Fruit fly (Drosophila melanogaster): ENCODE measurements around the gene Cp38.
A peak's percentile ranks its signal among the peaks of the same experiment; 100 is the strongest.

Cp38 gene

DNA sequence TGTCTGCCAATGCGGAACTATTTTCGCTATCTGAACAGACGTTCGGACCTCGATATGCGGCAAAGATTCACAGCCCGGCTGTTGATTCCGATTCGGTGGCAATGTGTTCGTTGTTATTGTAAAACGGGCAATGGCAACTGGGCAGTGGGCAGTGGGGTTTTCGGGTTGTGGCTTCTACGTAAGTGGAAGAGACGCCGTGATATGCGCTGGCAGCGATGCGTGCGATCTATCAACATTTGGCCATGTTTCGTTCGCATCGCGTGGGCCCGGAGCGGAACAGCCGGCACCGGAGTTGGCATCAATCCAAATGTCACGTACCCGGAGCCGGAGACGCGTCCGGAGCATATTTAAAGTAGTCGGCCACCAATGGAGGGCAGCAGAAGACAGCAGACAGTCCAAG is at the start of gene Cp38:
TSS of gene Cp38 (plus strand) at position 376 of the 400 bp plus-strand sequence.
- TF ChIP-seq eve (GFP tag; optimal IDR thresholded peaks at IDR 0.05) (no peak), lilli (GFP tag; optimal IDR thresholded peaks at IDR 0.05) (no peak), CG14667 (GFP tag; IDR thresholded peaks at IDR 0.05) (0 out of 2 replicates have a peak, but pooled peaks have one; percentile 5)

DNA sequence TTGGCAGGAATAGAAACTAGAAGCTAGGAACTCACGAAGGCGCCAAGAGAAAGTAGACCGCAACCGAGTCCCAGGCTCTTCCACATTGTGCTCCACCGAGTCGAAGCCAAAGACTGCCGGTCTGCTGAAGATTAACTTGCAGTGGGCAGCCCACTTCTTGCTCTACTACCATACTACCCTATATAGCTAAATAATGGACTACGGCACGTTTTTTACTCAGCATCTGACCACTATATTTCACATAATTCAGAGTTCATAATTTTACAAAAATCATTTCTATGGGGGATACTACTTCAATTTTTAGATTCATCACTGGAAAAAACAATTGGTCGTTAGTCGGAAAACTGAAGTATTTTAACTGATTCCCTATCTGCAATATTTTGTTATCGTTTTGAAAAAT is 47.9 kb upstream of the Cp38 start, which contains the start of gene CG32712:
TSS of gene CG32712 (minus strand) at position 101 of the 400 bp plus-strand sequence.
- TF ChIP-seq CG32772 (GFP tag; IDR thresholded peaks at IDR 0.05) = no peak

DNA sequence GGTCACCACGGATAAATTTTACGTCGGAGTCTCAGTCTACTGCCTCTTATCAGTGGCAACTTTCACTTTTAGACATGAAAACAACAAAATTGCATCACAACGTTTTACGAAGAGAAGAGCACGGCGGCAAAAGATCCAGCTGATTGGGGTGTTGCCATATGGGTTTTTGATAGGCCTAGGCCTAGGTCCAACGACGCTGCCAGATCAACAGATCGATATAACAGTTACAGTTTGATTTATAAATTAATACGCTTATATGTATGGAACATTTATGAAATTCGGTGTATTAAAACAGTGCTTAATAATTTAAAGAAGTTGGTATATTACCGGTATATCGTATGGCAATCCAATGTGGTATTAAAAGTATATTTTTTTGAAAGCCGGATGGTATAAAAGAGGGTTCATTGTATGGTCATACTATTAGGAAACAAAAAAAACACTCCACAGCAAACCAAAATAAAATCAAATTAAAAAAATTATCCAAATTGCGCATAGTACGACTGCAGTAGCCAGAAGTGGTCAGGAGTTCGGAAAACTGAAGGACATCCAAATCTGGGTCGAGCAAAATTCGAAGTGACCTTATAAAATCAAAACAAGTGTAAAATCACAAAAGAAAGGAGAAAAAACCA is 44.9 kb upstream of the Cp38 start, which contains the start of gene CG1440:
TSS of gene CG1440 (plus strand) at position 402 of the 629 bp plus-strand sequence.
- TF ChIP-seq H2.0 (GFP tag; IDR thresholded peaks at IDR 0.05) = no peak
- TF ChIP-seq zfh1 (GFP tag; IDR thresholded peaks at IDR 0.05) = no peak
- no peak for TF ChIP-seq CG1233 (GFP tag; optimal IDR thresholded peaks at IDR 0.05)
- TF ChIP-seq CG10462 (GFP tag; optimal IDR thresholded peaks at IDR 0.05) = no peak
- TF ChIP-seq crp (GFP tag; optimal IDR thresholded peaks at IDR 0.05) = peak; percentile 19 to 92
- TF ChIP-seq Max (GFP tag; optimal IDR thresholded peaks at IDR 0.05) = no peak
- TF ChIP-seq CG12155 (GFP tag; optimal IDR thresholded peaks at IDR 0.05) = no peak
- TF ChIP-seq HLH3B (GFP tag; IDR thresholded peaks at IDR 0.05) = no peak
- TF ChIP-seq CG4424 (GFP tag; optimal IDR thresholded peaks at IDR 0.05) = no peak
- peak; percentile 59 for TF ChIP-seq phol (tag; optimal IDR thresholded peaks at IDR 0.05)
- TF ChIP-seq tll (GFP tag; optimal IDR thresholded peaks at IDR 0.05) = no peak
- TF ChIP-seq CG14050 (GFP tag; IDR thresholded peaks at IDR 0.05) = no peak
- TF ChIP-seq cas (GFP tag; IDR thresholded peaks at IDR 0.05) = no peak
- TF ChIP-seq CG4730 (GFP tag; IDR thresholded peaks at IDR 0.05) = no peak
- no peak for TF ChIP-seq repo (GFP tag; optimal IDR thresholded peaks at IDR 0.05)
- TF ChIP-seq CG5245 (GFP tag; optimal IDR thresholded peaks at IDR 0.05) = no peak
- no peak for TF ChIP-seq CG2199 (GFP tag; IDR thresholded peaks at IDR 0.05)
- TF ChIP-seq GATAe (GFP tag; conservative IDR thresholded peaks at IDR 0.05) = no peak
- no peak for TF ChIP-seq Nf-YA (GFP tag; IDR thresholded peaks at IDR 0.05)
- no peak for TF ChIP-seq rib (GFP tag; IDR thresholded peaks at IDR 0.05)
- TF ChIP-seq HLHmδ (GFP tag; optimal IDR thresholded peaks at IDR 0.05) = no peak
- TF ChIP-seq CG15073 (GFP tag; optimal IDR thresholded peaks at IDR 0.05) = no peak
- TF ChIP-seq fu2 (GFP tag; optimal IDR thresholded peaks at IDR 0.05) = peak; percentile 11
- TF ChIP-seq CG1603 (tag; optimal IDR thresholded peaks at IDR 0.05) = peak; percentile 69
- peak; percentile 93 for TF ChIP-seq Blimp-1 (GFP tag; optimal IDR thresholded peaks at IDR 0.05)
- TF ChIP-seq wek (GFP tag; optimal IDR thresholded peaks at IDR 0.05) = no peak
- peak; percentile 33 for TF ChIP-seq YL-1 (GFP tag; optimal IDR thresholded peaks at IDR 0.05)
- TF ChIP-seq zf30C (GFP tag; optimal IDR thresholded peaks at IDR 0.05) = no peak
- no peak for TF ChIP-seq ap (GFP tag; IDR thresholded peaks at IDR 0.05)
- TF ChIP-seq Usf (GFP tag; optimal IDR thresholded peaks at IDR 0.05) = no peak
- peak; percentile 20 for TF ChIP-seq Fer1 (GFP tag; optimal IDR thresholded peaks at IDR 0.05)
- TF ChIP-seq ewg (GFP tag; optimal IDR thresholded peaks at IDR 0.05) = no peak
- no peak for TF ChIP-seq Sox102F (GFP tag; optimal IDR thresholded peaks at IDR 0.05)
- no peak for TF ChIP-seq inv (GFP tag; IDR thresholded peaks at IDR 0.05; ENCODE audit: partially characterized antibody)
- no peak for TF ChIP-seq CG17612 (GFP tag; IDR thresholded peaks at IDR 0.05)
- TF ChIP-seq CG18476 (GFP tag; optimal IDR thresholded peaks at IDR 0.05) = peak; percentile 9
- TF ChIP-seq Fer3 (tag; optimal IDR thresholded peaks at IDR 0.05) = no peak
- no peak for TF ChIP-seq D (optimal IDR thresholded peaks at IDR 0.05)
- TF ChIP-seq D (GFP tag; optimal IDR thresholded peaks at IDR 0.05) = no peak
- no peak for TF ChIP-seq klu (GFP tag; IDR thresholded peaks at IDR 0.05)
- TF ChIP-seq tx (GFP tag; optimal IDR thresholded peaks at IDR 0.05) = no peak
- no peak for TF ChIP-seq Aef1 (GFP tag; IDR thresholded peaks at IDR 0.05)
- peak; percentile 62 for TF ChIP-seq BEAF-32 (GFP tag; optimal IDR thresholded peaks at IDR 0.05)
